Worm (Caenorhabditis elegans): Measurements from ENCODE around the gene try-9.

try-9 gene

ce11 chrII:4355217-4355616 lies 12.8 kb upstream of the try-9 start, which contains the start of the genes H20J04.7 and H20J04.1:
Gene H20J04.7, minus strand, starts transcription at chrII:4355317.
Gene H20J04.1, plus strand, starts transcription at chrII:4355613.
- TF ChIP-seq Y53G8AR.9 (GFP tag; conservative IDR thresholded peaks at IDR 0.05) (no peak), F23B12.7 (tag; optimal IDR thresholded peaks at IDR 0.05; ENCODE audit: insufficient read depth) (no peak), repo-1 (tag; optimal IDR thresholded peaks at IDR 0.05) (no peak), Y95B8A.8 (GFP tag; IDR thresholded peaks at IDR 0.05) (no peak), snpc-3.4 (tag; optimal IDR thresholded peaks at IDR 0.05) (no peak), rcor-1 (GFP tag; IDR thresholded peaks at IDR 0.05) (no peak), somi-1 (GFP tag; optimal IDR thresholded peaks at IDR 0.05) (no peak), ztf-26 (tag; optimal IDR thresholded peaks at IDR 0.05) (no peak), lag-1 (GFP tag; IDR thresholded peaks at IDR 0.05) (no peak), nhr-27 (tag; optimal IDR thresholded peaks at IDR 0.05) (no peak), unc-62 (GFP tag; optimal IDR thresholded peaks at IDR 0.05) (no peak), ceh-100 (GFP tag; IDR thresholded peaks at IDR 0.05) (no peak), ceh-79 (tag; optimal IDR thresholded peaks at IDR 0.05) (no peak), F49E8.2 (tag; optimal IDR thresholded peaks at IDR 0.05; ENCODE audit: insufficient read depth) (no peak), B0261.1 (tag; optimal IDR thresholded peaks at IDR 0.05) (no peak), madf-6 (GFP tag; IDR thresholded peaks at IDR 0.05) (no peak), T07F8.4 (tag; optimal IDR thresholded peaks at IDR 0.05) (no peak), K12H6.12 (tag; optimal IDR thresholded peaks at IDR 0.05) (no peak), fkh-3 (tag; optimal IDR thresholded peaks at IDR 0.05) (no peak)

ce11 chrII:4358765-4359164 lies 9.3 kb upstream of the try-9 start, which contains the start of gene lat-2:
Gene lat-2, plus strand, starts transcription at chrII:4359065.
- TF ChIP-seq tbp1 (GFP tag; optimal IDR thresholded peaks at IDR 0.05) (no peak), hrde-1 (tag; optimal IDR thresholded peaks at IDR 0.05; ENCODE audit: borderline replicate concordance) (no peak), B0035.1 (tag; optimal IDR thresholded peaks at IDR 0.05) (no peak), xnd-1 (tag; optimal IDR thresholded peaks at IDR 0.05) (no peak), hlh-26 (GFP tag; conservative IDR thresholded peaks at IDR 0.05) (no peak), dpff-1 (tag; optimal IDR thresholded peaks at IDR 0.05) (no peak), ztf-18 (tag; optimal IDR thresholded peaks at IDR 0.05) (no peak)

ce11 chrII:4359219-4359618 lies 8.8 kb upstream of the try-9 start:
- TF ChIP-seq nhr-90 (tag; optimal IDR thresholded peaks at IDR 0.05) = no peak
- no peak for TF ChIP-seq lin-26 (GFP tag; IDR thresholded peaks at IDR 0.05)
- TF ChIP-seq madf-3 (GFP tag; IDR thresholded peaks at IDR 0.05) = no peak
- no peak for TF ChIP-seq hmg-1.2 (GFP tag; IDR thresholded peaks at IDR 0.05)
- TF ChIP-seq ceh-40 (GFP tag; IDR thresholded peaks at IDR 0.05) = no peak
- TF ChIP-seq F23B12.7 (tag; optimal IDR thresholded peaks at IDR 0.05; ENCODE audit: insufficient read depth) = no peak
- no peak for TF ChIP-seq bed-2 (GFP tag; IDR thresholded peaks at IDR 0.05)
- no peak for TF ChIP-seq ztf-26 (tag; optimal IDR thresholded peaks at IDR 0.05)
- no peak for TF ChIP-seq ceh-27 (GFP tag; optimal IDR thresholded peaks at IDR 0.05)
- no peak for TF ChIP-seq F52B5.7 (tag; optimal IDR thresholded peaks at IDR 0.05)
- TF ChIP-seq F57A8.1 (GFP tag; optimal IDR thresholded peaks at IDR 0.05) = no peak
- no peak for TF ChIP-seq K11D2.4 (GFP tag; IDR thresholded peaks at IDR 0.05)
- no peak for TF ChIP-seq B0035.1 (tag; optimal IDR thresholded peaks at IDR 0.05)
- TF ChIP-seq F49E8.2 (tag; optimal IDR thresholded peaks at IDR 0.05; ENCODE audit: insufficient read depth) = no peak
- no peak for TF ChIP-seq ztf-18 (tag; optimal IDR thresholded peaks at IDR 0.05)

Data from whole organism, young adult.